Worm (Caenorhabditis elegans) whole organism, L4 larva: ENCODE measurements around the gene hrg-3.

Experiments used
- F49E8.2 ChIP-seq: sonication (generic microtip); optimal IDR thresholded peaks from 2 replicates; lab custom pipeline; 2016; ENCODE audit warnings: missing compliant biosample characterization, mild to moderate bottlenecking, missing genetic modification characterization, borderline replicate concordance
- R02D3.7 ChIP-seq: fragments of 150-350 bp; sonication (generic microtip); optimal IDR thresholded peaks from 3 replicates; lab custom pipeline; 2014; ENCODE audit warnings: missing biosample characterization, missing genetic modification characterization
- ZK546.5 ChIP-seq, 2 experiments: sonication (generic microtip); optimal IDR thresholded peaks; 2 replicates each; lab custom pipeline; 2017; ENCODE audit warnings: missing biosample characterization in 2 of 2, missing genetic modification characterization in 2 of 2
- daf-8 ChIP-seq: fragments of 200-800 bp; sonication (Bioruptor generic); IDR thresholded peaks from 2 replicates; pipeline ENCODE4 v1.3.6; 2022; ENCODE audit warnings: missing genetic modification characterization, missing compliant biosample characterization
- lin-13 ChIP-seq: fragments of 150-350 bp; optimal IDR thresholded peaks from 2 replicates; lab custom pipeline; 2014; ENCODE audit warnings: missing biosample characterization, missing genetic modification reagents, missing genetic modification characterization
- lin-39 ChIP-seq: fragments of 150-350 bp; optimal IDR thresholded peaks from 2 replicates; lab custom pipeline; 2014; ENCODE audit warnings: missing biosample characterization, missing genetic modification reagents, missing genetic modification characterization
- lir-3 ChIP-seq: sonication (generic microtip); optimal IDR thresholded peaks from 2 replicates; lab custom pipeline; 2016; ENCODE audit warnings: mild to moderate bottlenecking, missing genetic modification characterization, missing compliant biosample characterization
- nhr-28 ChIP-seq: fragments of 150-350 bp; optimal IDR thresholded peaks from 2 replicates; lab custom pipeline; 2014; ENCODE audit warnings: missing biosample characterization, missing genetic modification characterization

DNA sequence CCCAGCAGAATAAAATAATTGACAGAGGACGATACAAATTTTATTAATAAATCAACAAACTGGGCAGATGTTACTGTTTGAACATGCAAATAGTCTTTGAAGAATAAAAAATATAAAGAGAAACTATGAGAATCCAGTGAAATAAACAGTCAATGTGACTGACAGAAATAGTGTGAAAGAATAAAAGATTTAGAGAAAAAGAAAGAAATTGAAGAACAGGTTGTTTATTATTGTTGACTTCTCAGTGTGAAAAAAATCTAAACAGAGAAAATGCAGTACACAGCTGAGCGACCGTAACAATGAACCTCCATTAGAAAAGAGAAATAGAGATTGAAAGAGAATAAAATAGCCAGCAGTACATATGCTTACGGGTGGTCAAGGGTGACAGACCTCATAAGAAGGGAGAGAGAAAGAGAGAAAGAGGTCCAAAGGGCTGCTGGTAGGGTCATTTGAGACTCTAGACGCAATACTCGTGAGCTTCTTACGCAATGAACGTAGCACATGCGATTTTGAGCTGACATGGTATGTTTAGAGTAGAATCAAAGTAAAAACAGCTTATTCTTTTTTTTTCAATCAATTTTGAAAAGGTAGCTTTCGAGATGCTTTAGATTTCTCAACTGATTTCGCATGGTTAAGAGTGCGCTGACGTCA lies 32.1 kb upstream of the hrg-3 start, which contains the start of gene slcr-46.3:
- no peak for TF ChIP-seq lin-39
- no peak for TF ChIP-seq lin-13
- TF ChIP-seq R02D3.7 (tag; lab: Kevin White, UChicago) = no peak
- no peak for TF ChIP-seq lir-3 (tag; lab: Kevin White, UChicago)
- no peak for TF ChIP-seq F49E8.2 (tag; lab: Kevin White, UChicago)
- TF ChIP-seq daf-8 (GFP tag; lab: Robert Waterston, UW) = no peak
- no peak for TF ChIP-seq nhr-28 (tag; lab: Kevin White, UChicago)
- TF ChIP-seq ZK546.5 (tag; optimal IDR thresholded peaks at IDR 0.05; lab: Kevin White, UChicago) = no peak
